Worm (Caenorhabditis elegans) whole organism, L4 larva: ENCODE measurements around the gene F35G12.12.

Experiments
- D1046.2 ChIP-seq: fragments of 200-800 bp; sonication (Bioruptor generic); IDR thresholded peaks from 2 replicates; pipeline ENCODE4 v1.3.6; 2022; ENCODE audit warnings: missing genetic modification characterization, missing compliant biosample characterization
- Y105C5A.15 ChIP-seq: fragments of 200-800 bp; sonication (Bioruptor generic); IDR thresholded peaks from 2 replicates; pipeline ENCODE4 v1.3.6; 2022; ENCODE audit warnings: missing genetic modification characterization, missing compliant biosample characterization
- Y48G9A.11 ChIP-seq: fragments of 200-800 bp; sonication (Bioruptor generic); IDR thresholded peaks from 2 replicates; pipeline ENCODE4 v1.3.6; 2022; ENCODE audit warnings: missing genetic modification reagents, missing genetic modification characterization, missing compliant biosample characterization
- Y5F2A.4 ChIP-seq: fragments of 200-800 bp; sonication (Bioruptor generic); optimal IDR thresholded peaks from 2 replicates; lab custom pipeline; 2018; ENCODE audit warnings: mild to moderate bottlenecking, missing genetic modification characterization, missing compliant biosample characterization
- ZK546.5 ChIP-seq, 2 experiments: sonication (generic microtip); optimal IDR thresholded peaks; 2 replicates each; lab custom pipeline; 2017; ENCODE audit warnings: missing biosample characterization in 2 of 2, missing genetic modification characterization in 2 of 2
- ceh-44 ChIP-seq: fragments of 200-800 bp; sonication (Bioruptor generic); IDR thresholded peaks from 2 replicates; pipeline ENCODE4 v1.3.6; 2022; ENCODE audit warnings: missing genetic modification reagents, missing genetic modification characterization, missing compliant biosample characterization
- daf-19 ChIP-seq: fragments of 200-800 bp; sonication (Bioruptor generic); conservative IDR thresholded peaks from 2 replicates; pipeline ENCODE4 v1.3.6; 2022; ENCODE audit warnings: missing genetic modification characterization, missing compliant biosample characterization
- dmd-6 ChIP-seq: fragments of 200-800 bp; sonication (Bioruptor generic); IDR thresholded peaks from 2 replicates; pipeline ENCODE4 v1.3.6; 2022; ENCODE audit warnings: missing genetic modification reagents, missing genetic modification characterization, missing compliant biosample characterization
- dpl-1 ChIP-seq: fragments of 150-350 bp; optimal IDR thresholded peaks from 2 replicates; lab custom pipeline; 2014; ENCODE audit warnings: missing biosample characterization, missing genetic modification reagents, missing genetic modification characterization
- egl-27 ChIP-seq: sonication (generic microtip); optimal IDR thresholded peaks from 3 replicates; lab custom pipeline; 2017; ENCODE audit warnings: missing biosample characterization, missing genetic modification reagents, missing genetic modification characterization
- hlh-11 ChIP-seq: fragments of 200-800 bp; sonication (Bioruptor generic); optimal IDR thresholded peaks from 2 replicates; lab custom pipeline; 2018; ENCODE audit warnings: mild to moderate bottlenecking, missing genetic modification characterization, missing compliant biosample characterization
- hmg-1.1 ChIP-seq: fragments of 200-800 bp; sonication (Bioruptor generic); IDR thresholded peaks from 2 replicates; pipeline ENCODE4 v1.3.6; 2022; ENCODE audit warnings: missing genetic modification reagents, missing genetic modification characterization, missing compliant biosample characterization
- lin-1 ChIP-seq: fragments of 200-800 bp; sonication (Bioruptor generic); IDR thresholded peaks from 2 replicates; pipeline ENCODE4 v1.3.6; 2022; ENCODE audit warnings: missing genetic modification reagents, missing genetic modification characterization, missing compliant biosample characterization
- lin-38 ChIP-seq: fragments of 200-800 bp; sonication (Bioruptor generic); IDR thresholded peaks from 2 replicates; pipeline ENCODE4 v1.3.6; 2022; ENCODE audit warnings: missing genetic modification reagents, missing genetic modification characterization, missing compliant biosample characterization
- lsy-2 ChIP-seq, 2 experiments: fragments of 150-350 bp in 1 of 2; sonication (generic microtip) in 1 of 2; optimal IDR thresholded peaks; 2 replicates each; lab custom pipeline; 2014 to 2017; ENCODE audit warnings: missing biosample characterization in 2 of 2, missing genetic modification characterization in 2 of 2
- madf-9 ChIP-seq: fragments of 200-800 bp; sonication (Bioruptor generic); conservative IDR thresholded peaks from 2 replicates; pipeline ENCODE4 v1.3.6; 2022; ENCODE audit warnings: missing genetic modification reagents, missing genetic modification characterization, missing compliant biosample characterization
- mep-1 ChIP-seq: fragments of 150-350 bp; sonication (generic microtip); optimal IDR thresholded peaks from 3 replicates; lab custom pipeline; 2014; ENCODE audit warnings: missing biosample characterization, missing genetic modification characterization
- mes-2 ChIP-seq: sonication (generic microtip); optimal IDR thresholded peaks from 2 replicates; lab custom pipeline; 2016; ENCODE audit warnings: missing genotype, mild to moderate bottlenecking, missing genetic modification characterization, missing compliant biosample characterization; ENCODE audit not compliant: poor library complexity, severe bottlenecking
- nhr-10 ChIP-seq: fragments of 150-350 bp; optimal IDR thresholded peaks from 2 replicates; lab custom pipeline; 2014; ENCODE audit warnings: missing biosample characterization, missing genetic modification characterization
- nhr-11 ChIP-seq: fragments of 150-350 bp; optimal IDR thresholded peaks from 2 replicates; lab custom pipeline; 2014; ENCODE audit warnings: missing biosample characterization, missing genetic modification characterization
- nhr-25 ChIP-seq: sonication (generic microtip); optimal IDR thresholded peaks from 2 replicates; lab custom pipeline; 2017; ENCODE audit warnings: missing genetic modification characterization, mild to moderate bottlenecking, missing compliant biosample characterization, antibody characterized with exemption, moderate library complexity, borderline replicate concordance; ENCODE audit not compliant: insufficient read depth
- nhr-6 ChIP-seq: fragments of 150-350 bp; optimal IDR thresholded peaks from 2 replicates; lab custom pipeline; 2014; ENCODE audit warnings: missing biosample characterization, missing genetic modification characterization
- rbr-2 ChIP-seq: sonication (generic microtip); optimal IDR thresholded peaks from 2 replicates; lab custom pipeline; 2016; ENCODE audit warnings: missing genotype, missing genetic modification characterization, missing compliant biosample characterization
- saeg-2 ChIP-seq: fragments of 200-800 bp; sonication (Bioruptor generic); IDR thresholded peaks from 2 replicates; pipeline ENCODE4 v1.3.6; 2022; ENCODE audit warnings: missing genetic modification reagents, missing genetic modification characterization, missing compliant biosample characterization
- unc-130 ChIP-seq: sonication (generic microtip); optimal IDR thresholded peaks from 2 replicates; lab custom pipeline; 2016; ENCODE audit warnings: missing genetic modification reagents, missing genetic modification characterization, missing compliant biosample characterization
- unc-39 ChIP-seq: sonication (generic microtip); optimal IDR thresholded peaks from 2 replicates; lab custom pipeline; 2017; ENCODE audit warnings: missing biosample characterization, missing genetic modification characterization
- unc-62 ChIP-seq, 3 experiments: fragments of 150-350 bp in 1 of 3; sonication (generic microtip); optimal IDR thresholded peaks in 2 of 3; peaks in 1 of 3; 1 replicate in 1 of 3; 2 replicates in 2 of 3; lab custom pipeline; 2014 to 2017; ENCODE audit warnings: missing biosample characterization in 3 of 3, missing genetic modification characterization in 3 of 3, missing genetic modification reagents in 3 of 3, missing genotype in 1 of 3
- zag-1 ChIP-seq: fragments of 150-350 bp; optimal IDR thresholded peaks from 2 replicates; lab custom pipeline; 2014; ENCODE audit warnings: missing biosample characterization, missing genetic modification characterization
- zip-11 ChIP-seq: fragments of 200-800 bp; sonication (Bioruptor generic); IDR thresholded peaks from 2 replicates; pipeline ENCODE4 v1.3.6; 2022; ENCODE audit warnings: missing genetic modification characterization, missing compliant biosample characterization
- zip-2 ChIP-seq: fragments of 150-350 bp; optimal IDR thresholded peaks from 2 replicates; lab custom pipeline; 2014; ENCODE audit warnings: missing biosample characterization, missing genetic modification characterization

F35G12.12 gene

DNA sequence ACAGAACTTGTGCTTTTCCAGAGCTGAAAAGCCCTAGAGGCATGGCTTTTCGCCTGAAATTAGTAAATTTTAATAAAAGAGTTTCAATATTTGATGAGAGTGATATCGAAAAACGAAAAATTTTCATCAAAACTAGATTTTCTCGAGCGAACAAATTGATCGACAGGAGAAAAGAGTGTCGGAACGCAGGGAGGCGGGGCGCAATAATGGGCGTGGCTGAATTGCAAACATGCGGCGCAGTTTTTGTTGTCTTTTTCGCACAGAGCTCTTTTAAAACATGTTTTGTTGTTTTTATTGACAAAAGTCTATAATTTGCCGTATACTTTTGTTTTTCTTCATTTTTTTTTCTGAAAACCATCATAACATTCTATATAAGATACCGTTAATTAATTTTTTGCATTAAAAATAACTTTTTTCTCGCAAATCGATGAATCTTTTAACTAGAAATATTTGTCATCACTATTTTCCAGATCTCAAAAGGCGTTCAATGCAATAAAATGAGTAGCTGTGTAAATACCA lies 3.2 kb upstream of the F35G12.12 start, which contains the start of the genes sel-5 and wdr-48 (continued):
- no peak for TF ChIP-seq zip-2 (tag; lab: Kevin White, UChicago)
- no peak for TF ChIP-seq unc-62 (GFP tag; optimal IDR thresholded peaks at IDR 0.05 in 1 of 2; lab: Kevin White, UChicago)
- TF ChIP-seq unc-62 (tag; optimal IDR thresholded peaks at IDR 0.05; lab: Kevin White, UChicago) = no peak
- peak; percentile 47 for TF ChIP-seq dpl-1 (GFP tag; lab: Kevin White, UChicago)
- no peak for TF ChIP-seq zag-1 (tag; lab: Kevin White, UChicago)
- no peak for TF ChIP-seq nhr-10 (tag; lab: Kevin White, UChicago)

DNA sequence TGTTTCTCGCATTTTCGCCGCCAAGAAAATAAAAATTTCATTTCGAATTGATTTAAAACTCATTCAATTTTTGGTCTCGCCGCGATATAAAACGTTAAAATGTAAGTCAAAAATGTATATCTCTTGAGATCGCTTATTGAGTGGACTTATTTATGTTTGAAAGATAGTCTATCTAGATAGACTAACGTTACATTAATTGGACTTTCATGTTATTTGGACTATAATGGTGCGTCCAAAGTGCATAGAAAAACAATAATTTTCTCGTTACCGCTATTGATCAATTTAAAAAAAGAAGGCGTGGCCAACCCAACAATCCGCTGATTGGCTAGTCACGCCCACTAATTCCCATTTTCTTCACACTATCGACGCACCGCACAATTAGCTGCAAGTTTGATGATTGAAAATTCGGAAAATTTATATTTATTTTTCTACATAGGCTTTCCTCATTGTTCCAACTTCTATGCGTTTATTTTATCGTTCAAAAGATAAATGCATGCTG lies 2.5 kb downstream of the F35G12.12 start, which contains the start of gene F35G12.5:
Gene F35G12.5, plus strand, starts transcription at position 51 of the 499 bp plus-strand sequence.
- no peak for TF ChIP-seq nhr-11 (tag; lab: Kevin White, UChicago)

DNA sequence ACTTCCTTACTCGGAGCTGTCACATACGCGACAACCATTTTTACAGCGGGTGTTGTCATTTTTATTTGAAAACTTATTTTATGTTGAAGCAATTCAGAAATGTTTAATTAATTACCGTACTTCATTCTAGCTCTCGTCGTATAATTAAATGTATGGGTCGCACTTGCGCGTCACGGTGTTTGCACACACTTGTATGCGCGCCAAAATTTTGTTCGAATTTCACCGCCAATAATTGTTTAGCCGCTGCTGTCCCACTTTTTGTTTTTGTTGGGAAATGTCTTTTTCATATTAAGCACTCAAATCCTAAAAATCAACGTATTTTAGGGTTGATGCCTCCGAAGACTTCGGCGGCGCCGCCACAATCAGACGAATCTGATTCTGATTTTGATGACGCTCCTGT lies 5.6 kb downstream of the F35G12.12 start, which contains the start of the genes F35G12.7 and smc-4:
Gene F35G12.7, minus strand, starts transcription at position 154 of the 400 bp plus-strand sequence.
Gene smc-4, plus strand, starts transcription at position 325 of the 400 bp plus-strand sequence.
- TF ChIP-seq rbr-2 (tag; lab: Kevin White, UChicago) = peak; percentile 26
- peak; percentile 60 to 93 for TF ChIP-seq lsy-2 (tag; optimal IDR thresholded peaks at IDR 0.05; lab: Kevin White, UChicago)
- TF ChIP-seq hlh-11 (tag; lab: Kevin White, UChicago) = peak; percentile 34
- TF ChIP-seq Y48G9A.11 = no peak
- TF ChIP-seq unc-39 (tag; lab: Kevin White, UChicago) = no peak
- no peak for TF ChIP-seq egl-27 (tag; lab: Kevin White, UChicago)
- TF ChIP-seq mes-2 = peak; percentile 78
- TF ChIP-seq unc-62 (GFP tag; optimal IDR thresholded peaks at IDR 0.05 in 1 of 2; lab: Kevin White, UChicago) = peak in 1 of 2 experiments; percentile 86
- no peak for TF ChIP-seq unc-62 (tag; optimal IDR thresholded peaks at IDR 0.05; lab: Kevin White, UChicago)
- no peak for TF ChIP-seq zip-2 (tag; lab: Kevin White, UChicago)
- peak; percentile 19 for TF ChIP-seq nhr-6 (tag; lab: Kevin White, UChicago)
- peak; percentile 56 for TF ChIP-seq unc-130
- TF ChIP-seq daf-19 (GFP tag; lab: Robert Waterston, UW) = peak; percentile 58; the same call in 1 of the 2 replicates
- TF ChIP-seq hmg-1.1 (GFP tag; lab: Robert Waterston, UW) = peak; percentile 34; the same call in 1 of the 2 replicates
- TF ChIP-seq dpl-1 (GFP tag; lab: Kevin White, UChicago) = peak; percentile 85
- 0 out of 2 replicates have a peak, but pooled peaks have one; percentile 30 for TF ChIP-seq ceh-44 (GFP tag; lab: Robert Waterston, UW)
- peak; percentile 47; the same call in 1 of the 2 replicates for TF ChIP-seq dmd-6 (GFP tag; lab: Robert Waterston, UW)
- TF ChIP-seq Y5F2A.4 = no peak
- peak; percentile 66 for TF ChIP-seq lin-38 (GFP tag; lab: Robert Waterston, UW)

DNA sequence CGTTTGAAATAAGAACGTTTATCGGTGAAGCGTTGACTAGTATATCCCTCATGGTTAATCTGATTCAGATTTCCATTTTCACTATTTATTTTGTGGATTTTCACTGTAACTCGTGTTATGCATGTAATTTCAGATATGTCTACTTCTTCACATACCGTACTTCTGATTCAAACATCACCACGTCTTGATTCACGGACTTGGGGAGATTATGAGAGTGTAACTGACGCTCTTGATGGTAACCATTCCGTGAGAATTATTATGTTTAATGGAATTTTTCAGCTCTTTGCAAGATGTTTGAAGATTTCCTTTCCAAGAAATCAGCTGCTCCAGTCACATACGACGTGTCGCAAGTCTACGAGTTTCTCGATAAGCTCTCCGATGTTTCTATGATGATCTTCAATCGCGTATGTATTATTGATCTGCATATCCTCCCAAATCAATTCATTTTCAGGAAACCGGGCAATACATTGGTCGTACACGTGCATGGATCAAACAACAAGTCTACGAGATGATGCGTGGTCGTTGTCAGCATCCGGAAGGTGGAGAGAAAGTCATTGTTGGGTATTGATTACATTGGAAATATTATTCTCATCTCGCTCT lies 11.6 kb downstream of the F35G12.12 start, which contains the start of gene erh-2:
Gene erh-2, plus strand, starts transcription at position 134 of the 600 bp plus-strand sequence.
- TF ChIP-seq saeg-2 (GFP tag; lab: Robert Waterston, UW) (no peak), D1046.2 (GFP tag; lab: Robert Waterston, UW) (no peak), zip-11 (GFP tag; lab: Robert Waterston, UW) (no peak), unc-62 (GFP tag; optimal IDR thresholded peaks at IDR 0.05 in 1 of 2; lab: Kevin White, UChicago) (peak in 1 of 2 experiments; percentile 74), unc-62 (tag; optimal IDR thresholded peaks at IDR 0.05; lab: Kevin White, UChicago) (no peak), nhr-6 (tag; lab: Kevin White, UChicago) (no peak), nhr-11 (tag; lab: Kevin White, UChicago) (no peak), ZK546.5 (tag; optimal IDR thresholded peaks at IDR 0.05; lab: Kevin White, UChicago) (no peak), Y105C5A.15 (0 out of 2 replicates have a peak, but pooled peaks have one; percentile 29), mep-1 (tag; lab: Kevin White, UChicago) (no peak), nhr-25 (tag; lab: Kevin White, UChicago) (no peak)

DNA sequence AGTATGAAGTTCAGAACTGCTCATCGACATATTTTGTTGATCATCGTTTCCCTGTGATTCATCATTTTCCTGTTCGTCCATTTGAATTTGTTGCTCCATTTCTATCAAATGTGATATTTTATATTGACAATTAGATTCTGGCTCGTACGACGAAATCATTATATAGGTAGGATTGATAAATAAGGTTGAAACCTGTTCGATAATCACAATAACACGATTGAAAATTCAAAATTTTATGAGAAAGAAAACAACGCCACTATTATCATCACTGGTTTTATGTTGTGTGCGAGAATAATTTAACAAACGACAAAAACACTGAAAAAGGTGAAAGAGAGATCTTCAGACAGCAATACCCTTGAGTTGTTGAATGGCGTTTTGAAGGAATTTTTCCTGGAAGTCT lies 12.7 kb downstream of the F35G12.12 start, which contains the start of gene apc-11:
Gene apc-11, minus strand, starts transcription at position 101 of the 400 bp plus-strand sequence.
- TF ChIP-seq madf-9 (GFP tag; lab: Robert Waterston, UW) = no peak
- TF ChIP-seq lin-1 (GFP tag; lab: Robert Waterston, UW) = no peak
- TF ChIP-seq nhr-11 (tag; lab: Kevin White, UChicago) = no peak
- TF ChIP-seq, all 104 proteins: peak for 0
